Fruit fly (Drosophila melanogaster) whole organism, larva: Measurements from ENCODE around the gene CG9636.

Experiments
- noc ChIP-seq: fragments of 200-800 bp; sonication (Bioruptor generic); optimal IDR thresholded peaks from 3 replicates; lab custom pipeline; 2019; ENCODE audit warnings: missing biosample characterization, mild to moderate bottlenecking, missing genetic modification characterization, moderate library complexity

The CG9636 gene

DNA sequence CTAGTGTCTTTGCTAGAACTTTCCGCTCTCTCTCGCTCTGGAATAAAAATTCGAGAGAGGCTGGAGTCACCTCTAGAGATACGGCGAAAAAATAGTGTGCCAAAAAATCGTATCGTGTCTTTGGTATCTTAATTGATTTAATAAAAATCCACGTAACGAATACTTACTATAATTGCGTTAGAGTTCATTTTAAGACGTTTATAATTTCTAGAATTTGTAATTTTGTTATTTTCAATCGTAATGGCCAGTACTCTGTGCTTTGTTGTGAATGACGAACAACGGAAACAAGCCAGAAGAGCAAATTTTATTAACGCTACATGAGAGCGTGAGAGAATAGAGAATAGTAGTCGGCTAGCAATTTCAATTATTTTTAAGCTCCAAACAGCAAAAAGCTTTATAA is 18.0 kb upstream of the CG9636 start:
- TF ChIP-seq noc, result no peak

- TF ChIP-seq noc, result no peak
Measured at dm6 chr3R:8256040-8256439, 12.4 kb upstream of the CG9636 start.

- no peak for TF ChIP-seq noc
Measured at dm6 chr3R:8254347-8254746, 10.8 kb upstream of the CG9636 start.

- TF ChIP-seq noc, result no peak
Measured at dm6 chr3R:8251532-8251931, 7.9 kb upstream of the CG9636 start.

dm6 chr3R:8250166-8250733 is 6.7 kb upstream of the CG9636 start, which contains the start of gene mtg:
mtg (plus strand) TSS chr3R:8250497.
- no peak for TF ChIP-seq noc

dm6 chr3R:8248138-8248537 is 4.5 kb upstream of the CG9636 start, which contains the start of gene CG15864:
CG15864 (plus strand) TSS chr3R:8248438.
- no peak for TF ChIP-seq noc

DNA sequence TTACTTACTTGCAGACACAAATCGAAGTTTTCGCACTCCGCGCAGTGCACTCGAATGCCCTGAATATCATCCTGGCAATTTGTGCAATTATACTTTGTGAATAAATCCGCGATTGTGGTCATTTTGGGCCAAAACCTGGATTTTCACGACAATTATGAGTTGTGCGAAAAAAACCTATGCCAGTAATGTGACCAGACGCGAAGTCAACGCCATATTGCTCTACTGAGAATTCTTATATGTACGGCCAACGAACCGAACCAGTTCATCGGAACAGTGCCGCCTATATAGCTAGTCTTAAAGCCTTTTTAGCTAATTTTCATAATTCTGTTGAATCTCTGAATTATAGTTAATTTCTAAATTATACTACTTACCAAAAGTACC is 3.3 kb downstream of the CG9636 start, which contains the start of gene Ada2b:
Gene Ada2b, minus strand, starts transcription at position 214 of the 381 bp plus-strand sequence.
- TF ChIP-seq noc, result no peak

DNA sequence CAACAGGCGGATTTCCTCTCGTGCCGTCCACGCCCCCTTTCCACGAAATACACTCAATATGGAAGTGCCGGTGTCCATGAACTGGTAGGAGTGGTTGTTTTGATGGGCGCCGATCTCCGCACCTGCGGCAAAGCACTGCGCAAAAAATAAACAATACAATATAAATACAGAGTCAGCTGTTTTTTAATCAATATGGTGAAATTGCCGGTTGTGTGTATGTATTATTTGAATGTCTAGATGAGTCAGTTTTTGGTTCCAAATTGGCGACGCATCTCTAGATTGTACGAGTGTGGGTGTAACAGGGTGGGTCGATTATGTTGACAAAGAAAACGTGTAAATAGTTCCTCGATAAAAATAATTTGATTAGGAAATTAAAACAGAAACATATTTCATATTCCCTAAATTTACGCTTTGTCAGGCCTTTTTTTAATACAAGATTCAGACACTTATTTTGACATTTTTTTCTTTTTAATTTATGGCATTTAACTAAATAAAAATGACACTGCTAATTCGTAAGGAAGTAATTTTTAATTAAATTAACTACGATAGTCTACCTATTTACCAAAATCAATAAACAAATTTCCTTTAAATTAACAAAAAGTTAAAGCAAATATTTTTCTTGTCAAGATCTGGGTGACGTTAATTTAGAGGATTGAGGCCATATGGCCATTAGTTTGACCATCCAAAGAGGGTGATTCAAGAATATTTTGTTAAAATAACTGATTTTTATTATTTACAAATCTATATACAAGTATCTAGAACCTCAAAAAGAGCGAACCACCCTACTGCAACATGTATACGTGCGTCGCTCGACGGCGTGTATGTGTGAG is 3.9 kb downstream of the CG9636 start:
- peak; percentile 93 for TF ChIP-seq noc

- no peak for TF ChIP-seq noc
Measured at dm6 chr3R:8233864-8234263, 9.7 kb downstream of the CG9636 start.

dm6 chr3R:8233370-8233773 is 10.2 kb downstream of the CG9636 start, which contains the start of gene PolI:
PolI (plus strand) TSS chr3R:8233507.
- no peak for TF ChIP-seq noc

DNA sequence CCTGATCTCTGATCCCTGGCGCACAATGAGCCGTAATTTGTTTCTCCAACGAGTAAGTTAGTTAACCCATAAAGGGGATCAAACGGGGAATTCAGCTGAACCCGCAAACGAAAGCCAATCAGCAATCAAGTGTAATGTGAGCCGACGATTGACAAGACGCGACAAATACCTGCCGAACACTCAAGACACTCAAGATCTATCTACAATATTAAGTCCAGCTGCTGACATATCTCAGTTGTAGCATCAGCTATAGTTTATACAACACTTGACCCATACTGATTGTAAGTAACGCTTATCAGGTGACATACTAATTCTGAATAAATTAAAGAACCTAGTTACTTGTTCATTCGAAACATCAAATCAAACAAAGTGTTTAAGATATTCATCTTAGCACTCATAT is 16.2 kb downstream of the CG9636 start:
- TF ChIP-seq noc, result no peak

DNA sequence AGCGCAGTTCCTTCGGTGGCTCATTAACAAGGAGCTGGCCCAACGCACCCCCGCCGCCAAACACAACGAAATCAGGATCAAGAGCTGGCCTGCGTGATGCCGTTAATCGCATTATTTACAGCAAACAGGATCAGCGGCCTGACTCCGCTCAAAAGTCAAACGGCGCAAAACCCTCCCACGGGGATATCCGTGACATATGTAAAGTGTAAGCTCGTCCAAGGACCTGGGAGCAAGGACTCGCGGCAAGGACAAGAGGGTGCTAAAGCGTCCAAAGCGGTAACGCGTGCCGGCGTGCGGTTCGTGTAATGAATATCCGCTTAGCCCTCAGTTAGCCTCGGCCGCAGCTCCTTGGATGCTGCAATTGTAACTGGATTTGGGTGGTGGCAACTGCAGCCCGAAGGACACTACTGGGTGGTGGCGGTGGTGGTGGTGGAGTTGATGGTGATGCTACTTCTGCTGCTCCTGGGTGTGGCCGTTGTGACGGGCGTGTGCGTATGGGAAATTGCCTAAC is 18.1 kb downstream of the CG9636 start:
- no peak for TF ChIP-seq noc

DNA sequence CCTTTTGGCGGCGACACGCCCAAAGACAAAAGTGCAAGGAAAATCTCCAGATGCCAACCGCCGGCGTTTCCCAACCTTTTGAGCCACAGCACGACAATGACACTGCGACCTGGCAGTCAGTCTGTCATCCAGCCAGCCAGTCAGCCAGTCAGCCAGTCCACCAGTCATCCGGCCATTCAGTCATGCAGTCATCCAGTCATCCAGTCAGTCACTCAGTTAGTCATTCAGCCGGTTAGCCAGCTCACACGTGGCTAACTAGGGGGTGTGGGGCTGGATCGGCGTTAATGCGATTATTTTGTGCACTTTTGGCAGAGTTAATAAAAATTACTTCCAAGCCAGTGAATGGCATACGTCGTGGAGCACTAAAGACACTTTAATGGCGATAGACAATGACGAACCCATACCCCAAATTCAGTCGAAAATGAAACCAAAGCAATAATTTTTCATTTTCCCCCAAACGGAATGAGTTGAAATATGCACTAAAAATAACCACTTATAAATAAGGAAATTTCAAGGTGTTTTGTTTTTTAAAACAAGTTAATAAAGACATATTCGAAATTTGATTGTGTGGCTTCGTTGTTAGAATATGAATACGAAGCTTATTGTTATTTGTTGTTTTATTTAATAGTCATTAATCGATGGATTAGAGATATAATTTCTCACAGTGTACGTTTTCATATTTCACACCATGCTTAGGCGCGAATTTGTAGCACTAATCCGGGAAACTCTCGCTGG is 18.7 kb downstream of the CG9636 start:
- no peak for TF ChIP-seq noc

DNA sequence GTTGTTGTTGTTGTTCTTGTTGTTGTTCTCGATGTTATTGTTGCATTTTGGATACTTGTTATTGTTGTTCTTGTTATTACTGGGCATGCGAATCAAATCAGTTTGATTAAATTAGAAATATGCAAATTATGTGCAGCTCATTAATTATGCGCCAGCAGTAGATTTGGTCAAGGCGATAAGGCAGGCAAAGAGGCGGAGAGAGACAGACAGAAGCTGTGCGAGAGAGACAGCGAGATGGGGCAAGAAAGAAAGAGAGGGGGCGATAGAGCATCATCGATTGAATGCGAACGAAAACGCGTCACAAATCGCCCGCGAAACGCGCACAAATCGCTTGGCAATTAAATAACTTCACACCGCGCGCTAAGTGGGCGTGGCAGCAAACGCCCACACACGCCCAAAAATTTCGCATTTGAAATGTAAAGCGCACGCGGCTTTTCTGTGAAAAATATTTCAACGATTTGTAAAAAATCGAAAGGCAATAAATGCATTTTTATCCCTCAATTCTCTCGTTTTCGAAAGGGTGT is 20.5 kb downstream of the CG9636 start:
- no peak for TF ChIP-seq noc

dm6 chr3R:8219891-8220290 is 23.7 kb downstream of the CG9636 start, which contains the start of gene CG18249:
CG18249 (plus strand) TSS chr3R:8220146.
- no peak for TF ChIP-seq noc

DNA sequence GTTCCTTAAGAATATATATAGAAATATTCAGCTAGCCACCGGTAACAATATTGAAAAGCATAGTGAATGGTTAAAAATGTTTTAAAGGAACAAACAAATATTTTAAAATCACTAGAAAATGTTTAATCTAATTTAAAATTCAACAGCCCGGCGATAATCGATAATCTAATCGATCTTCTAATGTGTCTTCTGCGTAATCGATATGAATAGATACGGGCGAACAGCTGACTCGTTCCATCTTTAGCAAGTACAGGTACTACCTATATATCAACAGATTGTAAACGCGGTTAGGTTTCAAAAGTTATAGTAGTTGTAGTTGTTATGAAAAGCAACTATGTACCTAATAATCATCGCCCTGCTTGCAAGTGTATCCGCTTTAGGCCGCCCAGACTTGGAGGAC is 25.9 kb downstream of the CG9636 start, which contains the start of gene CG7800:
Gene CG7800, plus strand, starts transcription at position 231 of the 400 bp plus-strand sequence.
- TF ChIP-seq noc, result no peak
